Worm (Caenorhabditis elegans) whole organism, L4 larva: ENCODE data around the gene T14G8.4.

Source experiments
- D1046.2 ChIP-seq: fragments of 200-800 bp; sonication (Bioruptor generic); IDR thresholded peaks from 2 replicates; pipeline ENCODE4 v1.3.6; 2022; ENCODE audit warnings: missing genetic modification characterization, missing compliant biosample characterization
- F10B5.3 ChIP-seq: sonication (generic microtip); optimal IDR thresholded peaks from 2 replicates; lab custom pipeline; 2016; ENCODE audit warnings: mild to moderate bottlenecking, missing genetic modification characterization, missing compliant biosample characterization
- F26F4.8 ChIP-seq: fragments of 200-800 bp; sonication (Bioruptor generic); conservative IDR thresholded peaks from 2 replicates; pipeline ENCODE4 v1.3.6; 2022; ENCODE audit warnings: missing genetic modification characterization, missing compliant biosample characterization
- F49E8.2 ChIP-seq: sonication (generic microtip); optimal IDR thresholded peaks from 2 replicates; lab custom pipeline; 2016; ENCODE audit warnings: missing compliant biosample characterization, mild to moderate bottlenecking, missing genetic modification characterization, borderline replicate concordance
- T20F7.1 ChIP-seq: fragments of 200-800 bp; sonication (Bioruptor generic); optimal IDR thresholded peaks from 2 replicates; lab custom pipeline; 2018; ENCODE audit warnings: mild to moderate bottlenecking, missing genetic modification characterization, missing compliant biosample characterization
- T26A8.4 ChIP-seq: fragments of 200-800 bp; sonication (Bioruptor generic); IDR thresholded peaks from 2 replicates; pipeline ENCODE4 v1.3.6; 2022; ENCODE audit warnings: missing genetic modification characterization, missing compliant biosample characterization
- Y105C5A.15 ChIP-seq: fragments of 200-800 bp; sonication (Bioruptor generic); IDR thresholded peaks from 2 replicates; pipeline ENCODE4 v1.3.6; 2022; ENCODE audit warnings: missing genetic modification characterization, missing compliant biosample characterization
- Y48G9A.11 ChIP-seq: fragments of 200-800 bp; sonication (Bioruptor generic); IDR thresholded peaks from 2 replicates; pipeline ENCODE4 v1.3.6; 2022; ENCODE audit warnings: missing genetic modification reagents, missing genetic modification characterization, missing compliant biosample characterization
- aha-1 ChIP-seq: fragments of 150-350 bp; peaks from one replicate; lab custom pipeline; 2014; ENCODE audit warnings: missing biosample characterization, missing genetic modification characterization
- ama-1 ChIP-seq: fragments of 150-350 bp; optimal IDR thresholded peaks from 2 replicates; lab custom pipeline; 2014; ENCODE audit warnings: inconsistent platforms, mixed read lengths
- attf-4 ChIP-seq: sonication (generic microtip); optimal IDR thresholded peaks from 3 replicates; lab custom pipeline; 2017; ENCODE audit warnings: missing biosample characterization, missing genetic modification characterization
- ceh-82 ChIP-seq: sonication (generic microtip); optimal IDR thresholded peaks from 2 replicates; lab custom pipeline; 2017; ENCODE audit warnings: missing biosample characterization, missing genetic modification characterization
- ces-1 ChIP-seq: fragments of 150-350 bp; sonication (generic microtip); optimal IDR thresholded peaks from 4 replicates; lab custom pipeline; 2014; ENCODE audit warnings: missing biosample characterization, missing genetic modification reagents, missing genetic modification characterization
- cey-2 ChIP-seq: sonication (generic microtip); optimal IDR thresholded peaks from 3 replicates; lab custom pipeline; 2017; ENCODE audit warnings: missing genetic modification characterization, mild to moderate bottlenecking, missing compliant biosample characterization, antibody characterized with exemption, borderline replicate concordance; ENCODE audit not compliant: insufficient read depth
- daf-16 ChIP-seq, 3 experiments: sonication (generic microtip); optimal IDR thresholded peaks; 2 replicates each; lab custom pipeline; 2016 to 2017; ENCODE audit warnings: missing genetic modification characterization in 3 of 3, missing genetic modification reagents in 3 of 3, mild to moderate bottlenecking in 2 of 3, missing compliant biosample characterization in 2 of 3, missing biosample characterization in 1 of 3, moderate library complexity in 1 of 3
- daf-8 ChIP-seq: fragments of 200-800 bp; sonication (Bioruptor generic); IDR thresholded peaks from 2 replicates; pipeline ENCODE4 v1.3.6; 2022; ENCODE audit warnings: missing genetic modification characterization, missing compliant biosample characterization
- dpl-1 ChIP-seq: fragments of 150-350 bp; optimal IDR thresholded peaks from 2 replicates; lab custom pipeline; 2014; ENCODE audit warnings: missing biosample characterization, missing genetic modification reagents, missing genetic modification characterization
- dve-1 ChIP-seq: sonication (generic microtip); optimal IDR thresholded peaks from 2 replicates; lab custom pipeline; 2017; ENCODE audit warnings: antibody characterized with exemption, mild to moderate bottlenecking, missing genetic modification characterization, missing compliant biosample characterization; ENCODE audit not compliant: insufficient read depth
- gei-8 ChIP-seq: fragments of 200-800 bp; sonication (Bioruptor generic); optimal IDR thresholded peaks from 2 replicates; lab custom pipeline; 2018; ENCODE audit warnings: mild to moderate bottlenecking, missing genetic modification characterization, missing compliant biosample characterization
- hlh-30 ChIP-seq: sonication (generic microtip); optimal IDR thresholded peaks from 2 replicates; lab custom pipeline; 2017; ENCODE audit warnings: antibody characterized with exemption, mild to moderate bottlenecking, missing genetic modification characterization, missing compliant biosample characterization; ENCODE audit not compliant: insufficient read depth
- lin-13 ChIP-seq: fragments of 150-350 bp; optimal IDR thresholded peaks from 2 replicates; lab custom pipeline; 2014; ENCODE audit warnings: missing biosample characterization, missing genetic modification reagents, missing genetic modification characterization
- lin-15B ChIP-seq: fragments of 150-350 bp; sonication (generic microtip); optimal IDR thresholded peaks from 3 replicates; lab custom pipeline; 2014; ENCODE audit warnings: missing biosample characterization, missing genetic modification characterization
- lir-3 ChIP-seq: sonication (generic microtip); optimal IDR thresholded peaks from 2 replicates; lab custom pipeline; 2016; ENCODE audit warnings: mild to moderate bottlenecking, missing genetic modification characterization, missing compliant biosample characterization
- lsy-2 ChIP-seq, 2 experiments: fragments of 150-350 bp in 1 of 2; sonication (generic microtip) in 1 of 2; optimal IDR thresholded peaks; 2 replicates each; lab custom pipeline; 2014 to 2017; ENCODE audit warnings: missing biosample characterization in 2 of 2, missing genetic modification characterization in 2 of 2
- madf-5 ChIP-seq, 2 experiments: fragments of 200-800 bp; sonication (Bioruptor generic); IDR thresholded peaks; 2 replicates each; pipeline ENCODE4 v1.3.6; 2022; ENCODE audit warnings: missing compliant biosample characterization in 2 of 2, missing genetic modification characterization in 2 of 2
- mdl-1 ChIP-seq, 2 experiments: fragments of 150-350 bp in 1 of 2; sonication (generic microtip) in 1 of 2; optimal IDR thresholded peaks; 2 replicates each; lab custom pipeline; 2014 to 2017; ENCODE audit warnings: missing biosample characterization in 2 of 2, missing genetic modification characterization in 2 of 2
- mdt-29 ChIP-seq: fragments of 200-800 bp; sonication (Bioruptor generic); IDR thresholded peaks from 2 replicates; pipeline ENCODE4 v1.3.6; 2022; ENCODE audit warnings: missing genetic modification reagents, missing genetic modification characterization, missing compliant biosample characterization
- mep-1 ChIP-seq: fragments of 150-350 bp; sonication (generic microtip); optimal IDR thresholded peaks from 3 replicates; lab custom pipeline; 2014; ENCODE audit warnings: missing biosample characterization, missing genetic modification characterization
- mes-2 ChIP-seq: sonication (generic microtip); optimal IDR thresholded peaks from 2 replicates; lab custom pipeline; 2016; ENCODE audit warnings: missing genotype, mild to moderate bottlenecking, missing genetic modification characterization, missing compliant biosample characterization; ENCODE audit not compliant: poor library complexity, severe bottlenecking
- mxl-3 ChIP-seq: fragments of 200-800 bp; sonication (Bioruptor generic); optimal IDR thresholded peaks from 2 replicates; lab custom pipeline; 2018; ENCODE audit warnings: mild to moderate bottlenecking, missing genetic modification characterization, missing compliant biosample characterization
- nhr-102 ChIP-seq: sonication (generic microtip); optimal IDR thresholded peaks from 2 replicates; lab custom pipeline; 2016; ENCODE audit warnings: mild to moderate bottlenecking, missing genetic modification characterization, moderate library complexity, missing compliant biosample characterization
- nhr-111 ChIP-seq: fragments of 200-800 bp; sonication (Bioruptor generic); optimal IDR thresholded peaks from 2 replicates; lab custom pipeline; 2018; ENCODE audit warnings: mild to moderate bottlenecking, missing genetic modification characterization, missing compliant biosample characterization
- nhr-41 ChIP-seq: fragments of 200-800 bp; sonication (Bioruptor generic); IDR thresholded peaks from 2 replicates; pipeline ENCODE4 v1.3.6; 2022; ENCODE audit warnings: missing genetic modification reagents, missing genetic modification characterization, missing compliant biosample characterization
- nhr-6 ChIP-seq: fragments of 150-350 bp; optimal IDR thresholded peaks from 2 replicates; lab custom pipeline; 2014; ENCODE audit warnings: missing biosample characterization, missing genetic modification characterization
- nhr-76 ChIP-seq: fragments of 150-350 bp; optimal IDR thresholded peaks from 2 replicates; lab custom pipeline; 2014; ENCODE audit warnings: missing biosample characterization, missing genetic modification characterization
- nhr-77 ChIP-seq: fragments of 150-350 bp; optimal IDR thresholded peaks from 2 replicates; lab custom pipeline; 2014; ENCODE audit warnings: missing biosample characterization, missing genetic modification characterization
- pqm-1 ChIP-seq: sonication (generic microtip); optimal IDR thresholded peaks from 2 replicates; lab custom pipeline; 2017; ENCODE audit warnings: missing biosample characterization, missing genetic modification characterization
- rbr-2 ChIP-seq: sonication (generic microtip); optimal IDR thresholded peaks from 2 replicates; lab custom pipeline; 2016; ENCODE audit warnings: missing genotype, missing genetic modification characterization, missing compliant biosample characterization
- sdz-12 ChIP-seq: fragments of 200-800 bp; sonication (Bioruptor generic); optimal IDR thresholded peaks from 2 replicates; lab custom pipeline; 2018; ENCODE audit warnings: mild to moderate bottlenecking, missing genetic modification characterization, missing compliant biosample characterization
- snpc-1.2 ChIP-seq: fragments of 200-800 bp; sonication (Bioruptor generic); IDR thresholded peaks from 2 replicates; pipeline ENCODE4 v1.3.6; 2022; ENCODE audit warnings: missing genetic modification reagents, missing genetic modification characterization, missing compliant biosample characterization
- snpc-4 ChIP-seq: fragments of 150-350 bp; optimal IDR thresholded peaks from 2 replicates; lab custom pipeline; 2014; ENCODE audit warnings: missing biosample characterization, missing genetic modification characterization
- spr-1 ChIP-seq: sonication (generic microtip); optimal IDR thresholded peaks from 2 replicates; lab custom pipeline; 2016; ENCODE audit warnings: mild to moderate bottlenecking, missing genetic modification characterization, missing compliant biosample characterization
- spr-3 ChIP-seq: fragments of 200-800 bp; sonication (Bioruptor generic); optimal IDR thresholded peaks from 2 replicates; lab custom pipeline; 2018; ENCODE audit warnings: mild to moderate bottlenecking, missing genetic modification characterization, missing compliant biosample characterization
- tag-97 ChIP-seq: fragments of 200-800 bp; sonication (Bioruptor generic); IDR thresholded peaks from 2 replicates; pipeline ENCODE4 v1.3.6; 2022; ENCODE audit warnings: missing genetic modification characterization, missing compliant biosample characterization
- tra-1 ChIP-seq: fragments of 200-800 bp; sonication (Bioruptor generic); IDR thresholded peaks from 2 replicates; pipeline ENCODE4 v1.3.6; 2022; ENCODE audit warnings: missing genetic modification reagents, missing genetic modification characterization, missing compliant biosample characterization
- unc-130 ChIP-seq: sonication (generic microtip); optimal IDR thresholded peaks from 2 replicates; lab custom pipeline; 2016; ENCODE audit warnings: missing genetic modification reagents, missing genetic modification characterization, missing compliant biosample characterization
- zip-11 ChIP-seq: fragments of 200-800 bp; sonication (Bioruptor generic); IDR thresholded peaks from 2 replicates; pipeline ENCODE4 v1.3.6; 2022; ENCODE audit warnings: missing genetic modification characterization, missing compliant biosample characterization
- ztf-7 ChIP-seq: fragments of 150-350 bp; optimal IDR thresholded peaks from 2 replicates; lab custom pipeline; 2014; ENCODE audit warnings: missing biosample characterization, missing genetic modification characterization

The T14G8.4 gene

ce11 chrX:12862509-12862908 lies 1.2 kb downstream of the T14G8.4 start, which contains the start of gene T14G8.6:
TSS of gene T14G8.6 (minus strand) at chrX:12862846.
- TF ChIP-seq nhr-41 (GFP tag; lab: Robert Waterston, UW) (no peak), aha-1 (tag; lab: Kevin White, UChicago) (peak; percentile 95), tag-97 (GFP tag; lab: Robert Waterston, UW) (0 out of 2 replicates have a peak, but pooled peaks have one; percentile 24)

DNA sequence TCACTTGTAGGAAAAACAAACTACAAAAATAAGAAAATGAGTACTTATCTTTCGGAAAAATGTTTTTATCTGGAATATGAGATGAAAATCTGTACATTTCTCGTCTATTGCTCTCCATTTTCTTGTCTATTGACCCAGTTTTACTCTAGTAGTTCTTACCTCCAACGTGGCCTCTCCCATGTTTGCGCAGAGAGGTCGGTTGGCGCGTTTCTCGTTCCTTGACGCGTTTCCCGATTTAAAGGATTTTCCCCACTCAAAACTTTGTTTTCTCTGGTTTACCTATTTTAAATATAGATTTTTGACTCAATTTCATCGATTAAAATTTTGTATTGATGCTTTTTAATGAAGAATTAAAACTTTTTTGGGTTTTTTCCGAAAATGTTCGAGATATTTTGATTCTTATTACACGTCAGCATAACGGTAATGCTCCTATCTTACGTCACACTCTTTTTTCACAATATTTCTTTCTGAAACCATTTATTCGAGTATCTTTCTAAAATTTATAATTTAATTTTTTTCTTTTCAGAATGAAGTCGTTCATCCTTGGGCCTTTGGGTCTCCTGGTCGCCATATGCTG lies 2.9 kb downstream of the T14G8.4 start, which contains the start of gene T14G8.3:
Gene T14G8.3, plus strand, starts transcription at position 527 of the 577 bp plus-strand sequence.
- TF ChIP-seq mep-1 (tag; lab: Kevin White, UChicago) (peak; percentile 83), ztf-7 (tag; lab: Kevin White, UChicago) (no peak), nhr-41 (GFP tag; lab: Robert Waterston, UW) (no peak), ces-1 (GFP tag; lab: Kevin White, UChicago) (no peak), cey-2 (tag; lab: Kevin White, UChicago) (no peak), lsy-2 (tag; optimal IDR thresholded peaks at IDR 0.05; lab: Kevin White, UChicago) (peak in 1 of 2 experiments; percentile 75), D1046.2 (GFP tag; lab: Robert Waterston, UW) (no peak), tra-1 (no peak), nhr-6 (tag; lab: Kevin White, UChicago) (peak; percentile 57), ama-1 (no peak), zip-11 (GFP tag; lab: Robert Waterston, UW) (no peak), spr-3 (no peak), dpl-1 (peak; percentile 49), madf-5 (GFP tag; IDR thresholded peaks at IDR 0.05; lab: Robert Waterston, UW) (no peak), unc-130 (GFP tag; lab: Kevin White, UChicago) (no peak), ceh-82 (tag; lab: Kevin White, UChicago) (no peak), T20F7.1 (GFP tag; lab: Kevin White, UChicago) (peak; percentile 45), hlh-30 (peak; percentile 39), sdz-12 (GFP tag; lab: Kevin White, UChicago) (no peak), daf-8 (GFP tag; lab: Robert Waterston, UW) (no peak), lin-15B (tag; lab: Kevin White, UChicago) (no peak), Y105C5A.15 (GFP tag; lab: Robert Waterston, UW) (no peak), T26A8.4 (GFP tag; lab: Robert Waterston, UW) (no peak), daf-16 (GFP tag; optimal IDR thresholded peaks at IDR 0.05; lab: Kevin White, UChicago) (no peak), daf-16 (tag; optimal IDR thresholded peaks at IDR 0.05; lab: Kevin White, UChicago) (peak; percentile 52), nhr-111 (GFP tag; lab: Kevin White, UChicago) (no peak), mxl-3 (GFP tag; lab: Kevin White, UChicago) (peak; percentile 19), lin-13 (GFP tag; lab: Kevin White, UChicago) (no peak), snpc-1.2 (GFP tag; lab: Robert Waterston, UW) (no peak), F49E8.2 (tag; lab: Kevin White, UChicago) (no peak), F10B5.3 (tag; lab: Kevin White, UChicago) (no peak), dve-1 (tag; lab: Kevin White, UChicago) (peak; percentile 69), nhr-102 (tag; lab: Kevin White, UChicago) (peak; percentile 23), nhr-76 (no peak), rbr-2 (tag; lab: Kevin White, UChicago) (peak; percentile 44), gei-8 (GFP tag; lab: Kevin White, UChicago) (no peak), mdt-29 (GFP tag; lab: Robert Waterston, UW) (no peak), Y48G9A.11 (GFP tag; lab: Robert Waterston, UW) (no peak), pqm-1 (tag; lab: Kevin White, UChicago) (peak; percentile 7), attf-4 (tag; lab: Kevin White, UChicago) (no peak), lir-3 (no peak), mes-2 (tag; lab: Kevin White, UChicago) (peak; percentile 69), nhr-77 (tag; lab: Kevin White, UChicago) (peak; percentile 52), mdl-1 (tag; optimal IDR thresholded peaks at IDR 0.05; lab: Kevin White, UChicago) (peak in 1 of 2 experiments; percentile 41), snpc-4 (tag; lab: Kevin White, UChicago) (no peak), F26F4.8 (GFP tag; lab: Robert Waterston, UW) (no peak), spr-1 (peak; percentile 6)
